Worm (Caenorhabditis elegans) whole organism, L1 larva: ENCODE results near the gene pak-2.

Source experiments
- C04F5.9 ChIP-seq: sonication (generic microtip); optimal IDR thresholded peaks from 2 replicates; lab custom pipeline; 2016; ENCODE audit warnings: missing genetic modification characterization, missing compliant biosample characterization
- aly-2 ChIP-seq: fragments of 150-350 bp; optimal IDR thresholded peaks from 2 replicates; lab custom pipeline; 2014; ENCODE audit warnings: missing biosample characterization, missing genetic modification characterization
- blmp-1 ChIP-seq: fragments of 150-350 bp; optimal IDR thresholded peaks from 2 replicates; lab custom pipeline; 2014; ENCODE audit warnings: missing biosample characterization, missing genetic modification characterization
- ceh-82 ChIP-seq, 3 experiments: fragments of 150-350 bp in 1 of 3; sonication (generic microtip) in 2 of 3; optimal IDR thresholded peaks; 2 replicates each; lab custom pipeline; 2014 to 2017; ENCODE audit warnings: missing biosample characterization in 3 of 3, missing genetic modification characterization in 3 of 3
- lin-35 ChIP-seq, 2 experiments: fragments of 150-350 bp; optimal IDR thresholded peaks; 2 replicates each; lab custom pipeline; 2014; ENCODE audit warnings: missing biosample characterization in 2 of 2, missing genetic modification characterization in 2 of 2, missing genetic modification reagents in 2 of 2
- lin-39 ChIP-seq: fragments of 150-350 bp; optimal IDR thresholded peaks from 2 replicates; lab custom pipeline; 2014; ENCODE audit warnings: missing biosample characterization, missing genetic modification reagents, missing genetic modification characterization
- nhr-11 ChIP-seq: fragments of 150-350 bp; optimal IDR thresholded peaks from 2 replicates; lab custom pipeline; 2014; ENCODE audit warnings: missing biosample characterization, missing genetic modification characterization
- nhr-20 ChIP-seq: sonication (generic microtip); optimal IDR thresholded peaks from 2 replicates; lab custom pipeline; 2016; ENCODE audit warnings: mild to moderate bottlenecking, missing genetic modification characterization, missing compliant biosample characterization
- nhr-28 ChIP-seq: fragments of 150-350 bp; optimal IDR thresholded peaks from 2 replicates; lab custom pipeline; 2014; ENCODE audit warnings: missing biosample characterization, missing genetic modification characterization
- pag-3 ChIP-seq: sonication (generic microtip); optimal IDR thresholded peaks from 2 replicates; lab custom pipeline; 2017; ENCODE audit warnings: missing genetic modification characterization, mild to moderate bottlenecking, missing compliant biosample characterization, antibody characterized with exemption, borderline replicate concordance; ENCODE audit not compliant: insufficient read depth
- unc-86 ChIP-seq: sonication (generic microtip); optimal IDR thresholded peaks from 2 replicates; lab custom pipeline; 2016; ENCODE audit warnings: missing genetic modification characterization, missing compliant biosample characterization
- ztf-11 ChIP-seq, 2 experiments: sonication (generic microtip); optimal IDR thresholded peaks; 2 replicates each; lab custom pipeline; 2016 to 2017; ENCODE audit warnings: missing genetic modification characterization in 2 of 2, missing biosample characterization in 1 of 2, missing compliant biosample characterization in 1 of 2
- ztf-4 ChIP-seq: fragments of 150-350 bp; optimal IDR thresholded peaks from 2 replicates; lab custom pipeline; 2014; ENCODE audit warnings: missing biosample characterization, missing genetic modification characterization

DNA sequence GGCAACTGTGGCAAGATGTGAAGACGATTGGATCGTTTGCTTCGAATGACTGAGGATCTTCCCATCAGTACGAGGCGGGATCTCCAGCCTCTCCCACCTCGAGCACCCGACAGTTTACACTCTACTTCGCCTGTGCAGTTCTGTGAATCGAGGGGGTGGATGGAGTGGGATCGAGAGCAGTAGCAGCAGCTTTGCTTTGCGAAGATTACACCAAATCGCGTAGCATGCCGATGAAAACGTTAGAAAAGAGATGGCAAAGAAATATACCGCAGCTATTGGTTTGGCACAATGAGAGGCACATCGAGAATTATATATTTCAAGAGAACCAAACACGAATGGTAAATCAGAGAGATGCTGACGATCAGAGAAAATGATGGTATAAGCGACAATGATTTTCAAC, 35.2 kb upstream of the pak-2 start, which contains the start of gene act-3:
- TF ChIP-seq aly-2 (tag; lab: Kevin White, UChicago): no peak
- no peak for TF ChIP-seq blmp-1 (tag; lab: Kevin White, UChicago)
- TF ChIP-seq ztf-4 (tag; lab: Kevin White, UChicago): no peak
- TF ChIP-seq nhr-20: peak; percentile 35
- TF ChIP-seq lin-35 (GFP tag; optimal IDR thresholded peaks at IDR 0.05; lab: Kevin White, UChicago): peak in 1 of 2 experiments; percentile 1
- no peak for TF ChIP-seq unc-86 (tag; lab: Kevin White, UChicago)
- TF ChIP-seq ztf-11 (tag; optimal IDR thresholded peaks at IDR 0.05; lab: Kevin White, UChicago): no peak
- TF ChIP-seq C04F5.9 (tag; lab: Kevin White, UChicago): no peak
- no peak for TF ChIP-seq pag-3
- TF ChIP-seq ceh-82 (tag; optimal IDR thresholded peaks at IDR 0.05; lab: Kevin White, UChicago): peak in 1 of 3 experiments; percentile 1
- no peak for TF ChIP-seq nhr-11 (tag; lab: Kevin White, UChicago)
- no peak for TF ChIP-seq nhr-28
- no peak for TF ChIP-seq lin-39 (tag; lab: Kevin White, UChicago)
